Fruit fly (Drosophila melanogaster) whole organism, embryonic: ENCODE measurements around the gene Dredd.
A peak's percentile ranks its signal among the peaks of the same experiment; 100 is the strongest.

ENCODE experiments used
- Adf1 ChIP-seq: fragments of 200-800 bp; sonication (Bioruptor generic); IDR thresholded peaks from 2 replicates; pipeline ENCODE4 v1.3.6; 2022; ENCODE audit warnings: missing biosample characterization, missing genetic modification characterization
- Antp ChIP-seq: fragments of 200-800 bp; sonication (Bioruptor generic); optimal IDR thresholded peaks from 3 replicates; lab custom pipeline; 2016; ENCODE audit warnings: missing biosample characterization, missing genetic modification characterization
- Asciz ChIP-seq: fragments of 200-800 bp; sonication (Bioruptor generic); optimal IDR thresholded peaks from 2 replicates; lab custom pipeline; 2017; ENCODE audit warnings: missing biosample characterization, mild to moderate bottlenecking, missing genetic modification characterization, missing genetic modification reagents
- B-H2 ChIP-seq: fragments of 200-800 bp; sonication (Bioruptor generic); optimal IDR thresholded peaks from 2 replicates; lab custom pipeline; 2018; ENCODE audit warnings: missing biosample characterization, mild to moderate bottlenecking, missing genetic modification characterization
- Bdp1 ChIP-seq: fragments of 200-800 bp; sonication (Bioruptor generic); optimal IDR thresholded peaks from 3 replicates; lab custom pipeline; 2016; ENCODE audit warnings: missing biosample characterization, missing genetic modification characterization
- CG1233 ChIP-seq: fragments of 200-800 bp; sonication (Bioruptor generic); optimal IDR thresholded peaks from 4 replicates; lab custom pipeline; 2018; ENCODE audit warnings: missing biosample characterization, mild to moderate bottlenecking, missing genetic modification characterization
- CG12744 ChIP-seq: fragments of 200-800 bp; sonication (Bioruptor generic); optimal IDR thresholded peaks from 2 replicates; lab custom pipeline; 2016; ENCODE audit warnings: missing biosample characterization, missing genetic modification characterization
- CG12769 ChIP-seq: fragments of 200-800 bp; sonication (Bioruptor generic); optimal IDR thresholded peaks from 2 replicates; lab custom pipeline; 2019; ENCODE audit warnings: missing biosample characterization, mild to moderate bottlenecking, missing genetic modification characterization, moderate library complexity
- CG15269 ChIP-seq: fragments of 200-800 bp; sonication (Bioruptor generic); optimal IDR thresholded peaks from 2 replicates; lab custom pipeline; 2018; ENCODE audit warnings: missing biosample characterization, mild to moderate bottlenecking, missing genetic modification characterization, moderate library complexity
- CG1647 ChIP-seq: fragments of 200-800 bp; sonication (Bioruptor generic); optimal IDR thresholded peaks from 3 replicates; lab custom pipeline; 2016; ENCODE audit warnings: missing biosample characterization, missing genetic modification characterization
- CG18011 ChIP-seq: fragments of 200-800 bp; sonication (Bioruptor generic); optimal IDR thresholded peaks from 2 replicates; lab custom pipeline; 2017; ENCODE audit warnings: missing biosample characterization, missing genetic modification characterization, mild to moderate bottlenecking, moderate library complexity, missing genotype
- CG1832 ChIP-seq: fragments of 200-800 bp; sonication (Bioruptor generic); optimal IDR thresholded peaks from 2 replicates; lab custom pipeline; 2017; ENCODE audit warnings: missing biosample characterization, mild to moderate bottlenecking, missing genetic modification characterization, inconsistent platforms
- CG2129 ChIP-seq: fragments of 200-800 bp; sonication (Bioruptor generic); IDR thresholded peaks from 2 replicates; pipeline ENCODE4 v1.3.6; 2022; ENCODE audit warnings: missing biosample characterization, missing genetic modification characterization; ENCODE audit not compliant: partially characterized antibody
- CG2712 ChIP-seq: fragments of 200-800 bp; optimal IDR thresholded peaks from 3 replicates; lab custom pipeline; 2019; ENCODE audit warnings: missing biosample characterization, mild to moderate bottlenecking, missing genetic modification characterization, moderate library complexity
- CG3065 ChIP-seq: fragments of 200-800 bp; sonication (Bioruptor generic); optimal IDR thresholded peaks from 2 replicates; lab custom pipeline; 2016; ENCODE audit warnings: missing biosample characterization, missing genetic modification characterization
- CG3995 ChIP-seq: fragments of 200-800 bp; sonication (Bioruptor generic); optimal IDR thresholded peaks from 3 replicates; lab custom pipeline; 2016; ENCODE audit warnings: missing biosample characterization, missing genetic modification characterization
- CG4820 ChIP-seq: fragments of 200-800 bp; sonication (Bioruptor generic); optimal IDR thresholded peaks from 3 replicates; lab custom pipeline; 2016; ENCODE audit warnings: missing biosample characterization, missing genetic modification characterization
- CG5953 ChIP-seq: fragments of 200-800 bp; sonication (Bioruptor generic); IDR thresholded peaks from 2 replicates; pipeline ENCODE4 v1.3.6; 2022; ENCODE audit warnings: missing biosample characterization, missing genetic modification characterization
- CG6254 ChIP-seq: fragments of 200-800 bp; sonication (Bioruptor generic); optimal IDR thresholded peaks from 3 replicates; lab custom pipeline; 2017; ENCODE audit warnings: mild to moderate bottlenecking, missing biosample characterization, missing genetic modification reagents, missing genetic modification characterization
- CG7963 ChIP-seq: fragments of 200-800 bp; sonication (Bioruptor generic); IDR thresholded peaks from 3 replicates; pipeline ENCODE4 v1.3.6; 2022; ENCODE audit warnings: missing biosample characterization, missing genetic modification characterization; ENCODE audit not compliant: partially characterized antibody
- CG8478 ChIP-seq: fragments of >200 bp; optimal IDR thresholded peaks from 2 replicates; lab custom pipeline; 2018
- CG9727 ChIP-seq: fragments of 200-800 bp; sonication (Bioruptor generic); optimal IDR thresholded peaks from 3 replicates; lab custom pipeline; 2017; ENCODE audit warnings: missing biosample characterization, mild to moderate bottlenecking, missing genetic modification characterization
- D ChIP-seq, 2 experiments: fragments of 200-800 bp in 1 of 2; fragments of >200 bp in 1 of 2; sonication (Bioruptor generic) in 1 of 2; optimal IDR thresholded peaks; 2 replicates in 1 of 2; 3 replicates in 1 of 2; lab custom pipeline; 2017; ENCODE audit warnings: mild to moderate bottlenecking in 1 of 2, missing biosample characterization in 1 of 2, missing genetic modification characterization in 1 of 2, missing genetic modification reagents in 1 of 2
- Deaf1 ChIP-seq: fragments of 200-800 bp; optimal IDR thresholded peaks from 3 replicates; lab custom pipeline; 2019; ENCODE audit warnings: missing biosample characterization, mild to moderate bottlenecking, missing genetic modification characterization, moderate library complexity
- Fer1 ChIP-seq: fragments of 200-800 bp; sonication (Bioruptor generic); optimal IDR thresholded peaks from 2 replicates; lab custom pipeline; 2017; ENCODE audit warnings: missing biosample characterization, mild to moderate bottlenecking, missing genetic modification characterization
- HLH4C ChIP-seq: fragments of 200-800 bp; sonication (Bioruptor generic); IDR thresholded peaks from 3 replicates; pipeline ENCODE4 v1.3.6; 2022; ENCODE audit warnings: missing biosample characterization, missing genetic modification characterization; ENCODE audit not compliant: partially characterized antibody
- Hmr ChIP-seq: fragments of 200-800 bp; sonication (Bioruptor generic); optimal IDR thresholded peaks from 3 replicates; lab custom pipeline; 2017; ENCODE audit warnings: mild to moderate bottlenecking, missing biosample characterization, missing genetic modification reagents, missing genetic modification characterization
- Lim3 ChIP-seq: fragments of 200-800 bp; sonication (Bioruptor generic); IDR thresholded peaks from 2 replicates; pipeline ENCODE4 v1.3.6; 2022; ENCODE audit warnings: missing biosample characterization, missing genetic modification characterization
- Mad ChIP-seq: fragments of 200-800 bp; sonication (Bioruptor generic); optimal IDR thresholded peaks from 2 replicates; lab custom pipeline; 2016; ENCODE audit warnings: missing biosample characterization, missing genetic modification characterization
- Nf-YA ChIP-seq: fragments of 200-800 bp; sonication (Bioruptor generic); IDR thresholded peaks from 2 replicates; pipeline ENCODE4 v1.3.6; 2022; ENCODE audit warnings: missing biosample characterization, missing genetic modification characterization
- Nf-YB ChIP-seq: fragments of 200-800 bp; sonication (Bioruptor generic); optimal IDR thresholded peaks from 3 replicates; lab custom pipeline; 2019; ENCODE audit warnings: missing biosample characterization, mild to moderate bottlenecking, missing genetic modification characterization, moderate library complexity
- Pdp1 ChIP-seq, 2 experiments: fragments of 200-800 bp; sonication (Bioruptor generic); optimal IDR thresholded peaks; 3 replicates each; lab custom pipeline; 2016; ENCODE audit warnings: missing biosample characterization in 2 of 2, missing genetic modification characterization in 2 of 2, mild to moderate bottlenecking in 1 of 2, moderate library complexity in 1 of 2
- Six4 ChIP-seq: fragments of 200-800 bp; sonication (Bioruptor generic); optimal IDR thresholded peaks from 2 replicates; lab custom pipeline; 2016; ENCODE audit warnings: missing biosample characterization, missing genetic modification characterization
- ara ChIP-seq: fragments of 200-800 bp; sonication (Bioruptor generic); IDR thresholded peaks from 2 replicates; pipeline ENCODE4 v1.3.6; 2022; ENCODE audit warnings: missing biosample characterization, missing genetic modification characterization
- cad ChIP-seq: fragments of >200 bp; optimal IDR thresholded peaks from 2 replicates; lab custom pipeline; 2017; ENCODE audit warnings: missing biosample characterization, missing genetic modification characterization
- crc ChIP-seq: fragments of 200-800 bp; sonication (Bioruptor generic); optimal IDR thresholded peaks from 2 replicates; lab custom pipeline; 2016; ENCODE audit warnings: missing biosample characterization, missing genetic modification characterization
- dan ChIP-seq: fragments of 200-800 bp; sonication (Bioruptor generic); IDR thresholded peaks from 2 replicates; pipeline ENCODE4 v1.3.6; 2022; ENCODE audit warnings: missing biosample characterization, missing genetic modification characterization
- h ChIP-seq: fragments of >200 bp; optimal IDR thresholded peaks from 2 replicates; lab custom pipeline; 2017
- hb ChIP-seq: fragments of 200-800 bp; sonication (Bioruptor generic); IDR thresholded peaks from 3 replicates; pipeline ENCODE4 v1.3.6; 2022; ENCODE audit warnings: missing biosample characterization, missing genetic modification characterization; ENCODE audit not compliant: partially characterized antibody
- jigr1 ChIP-seq: fragments of 200-800 bp; sonication (Bioruptor generic); IDR thresholded peaks from 3 replicates; pipeline ENCODE4 v1.3.6; 2022; ENCODE audit warnings: missing biosample characterization, missing genetic modification characterization
- jumu ChIP-seq: fragments of 200-800 bp; sonication (Bioruptor generic); optimal IDR thresholded peaks from 3 replicates; lab custom pipeline; 2016; ENCODE audit warnings: missing biosample characterization, missing genetic modification characterization
- klu ChIP-seq: fragments of 200-800 bp; sonication (Bioruptor generic); IDR thresholded peaks from 2 replicates; pipeline ENCODE4 v1.3.6; 2022; ENCODE audit warnings: missing biosample characterization, missing genetic modification characterization
- lilli ChIP-seq: fragments of 200-800 bp; sonication (Bioruptor generic); optimal IDR thresholded peaks from 3 replicates; lab custom pipeline; 2016; ENCODE audit warnings: missing biosample characterization, missing genetic modification characterization
- mirr ChIP-seq: fragments of 200-800 bp; sonication (Bioruptor generic); optimal IDR thresholded peaks from 3 replicates; lab custom pipeline; 2018; ENCODE audit warnings: missing biosample characterization, mild to moderate bottlenecking, missing genetic modification characterization
- seq ChIP-seq: fragments of 200-800 bp; sonication (Bioruptor generic); IDR thresholded peaks from 2 replicates; pipeline ENCODE4 v1.3.6; 2022; ENCODE audit warnings: missing biosample characterization, missing genetic modification characterization
- stc ChIP-seq: fragments of 200-800 bp; sonication (Bioruptor generic); IDR thresholded peaks from 2 replicates; pipeline ENCODE4 v1.3.6; 2022; ENCODE audit warnings: missing biosample characterization, missing genetic modification characterization
- tgo ChIP-seq: fragments of 200-800 bp; sonication (Bioruptor generic); IDR thresholded peaks from 3 replicates; pipeline ENCODE4 v1.3.6; 2022; ENCODE audit warnings: missing biosample characterization, missing genetic modification characterization
- trh ChIP-seq: fragments of 200-800 bp; sonication (Bioruptor generic); optimal IDR thresholded peaks from 2 replicates; lab custom pipeline; 2016; ENCODE audit warnings: missing biosample characterization, missing genetic modification characterization
- vnd ChIP-seq: fragments of 200-800 bp; sonication (Bioruptor generic); IDR thresholded peaks from 3 replicates; pipeline ENCODE4 v1.3.6; 2022; ENCODE audit warnings: missing biosample characterization, missing genetic modification characterization; ENCODE audit not compliant: partially characterized antibody
- z ChIP-seq: fragments of 200-800 bp; sonication (Bioruptor generic); IDR thresholded peaks from 3 replicates; pipeline ENCODE4 v1.3.6; 2022; ENCODE audit warnings: missing biosample characterization, missing genetic modification characterization
- zen ChIP-seq: fragments of 200-800 bp; sonication (Bioruptor generic); optimal IDR thresholded peaks from 3 replicates; lab custom pipeline; 2018; ENCODE audit warnings: missing biosample characterization, mild to moderate bottlenecking, missing genetic modification characterization, moderate library complexity
- zen2 ChIP-seq: fragments of 200-800 bp; sonication (Bioruptor generic); IDR thresholded peaks from 3 replicates; pipeline ENCODE4 v1.3.6; 2022; ENCODE audit warnings: missing biosample characterization, missing genetic modification characterization; ENCODE audit not compliant: partially characterized antibody

The Dredd gene

DNA sequence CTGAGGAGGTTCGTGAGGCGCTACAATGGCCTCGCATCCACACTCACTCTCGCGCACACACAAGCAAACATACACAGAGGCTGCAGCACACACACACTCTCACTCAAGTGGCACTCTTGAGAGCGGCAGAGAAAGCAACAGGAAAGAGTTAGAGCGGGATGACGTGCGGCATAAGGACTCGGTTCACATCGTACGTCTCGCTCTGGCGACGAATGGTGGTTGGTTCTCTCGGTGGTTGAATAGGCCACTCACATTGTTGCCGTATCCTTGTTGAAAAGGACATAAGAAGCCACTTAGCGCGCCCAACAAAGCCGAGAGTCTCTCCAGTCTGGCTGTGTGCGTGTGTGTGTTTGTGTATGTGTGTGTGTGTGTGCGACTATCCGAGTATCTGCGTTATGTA, 44.9 kb downstream of the Dredd start (continued):
- no peak for TF ChIP-seq CG12769
- no peak for TF ChIP-seq CG2712 (tag; lab: Kevin White, UChicago)
- no peak for TF ChIP-seq crc (GFP tag; lab: Kevin White, UChicago)
- no peak for TF ChIP-seq zen2 (GFP tag; lab: Robert Waterston, UW)
- no peak for TF ChIP-seq dan
- TF ChIP-seq Hmr (GFP tag; lab: Kevin White, UChicago) = no peak
- TF ChIP-seq vnd (GFP tag; lab: Robert Waterston, UW) = peak; percentile 82
- TF ChIP-seq tgo (GFP tag; lab: Robert Waterston, UW) = no peak
- no peak for TF ChIP-seq Fer1 (GFP tag; lab: Kevin White, UChicago)
- no peak for TF ChIP-seq CG3065 (GFP tag; lab: Kevin White, UChicago)
- no peak for TF ChIP-seq stc
- TF ChIP-seq CG8478 = peak; percentile 84
- TF ChIP-seq lilli = no peak
- peak; percentile 61 for TF ChIP-seq z (GFP tag; lab: Robert Waterston, UW)
- TF ChIP-seq klu (GFP tag; lab: Robert Waterston, UW) = no peak
- peak; percentile 86 for TF ChIP-seq CG1832 (GFP tag; lab: Kevin White, UChicago)
- no peak for TF ChIP-seq Antp (GFP tag; lab: Kevin White, UChicago)
- TF ChIP-seq jumu (GFP tag; lab: Kevin White, UChicago) = no peak
- TF ChIP-seq CG5953 = no peak
- no peak for TF ChIP-seq Six4 (GFP tag; lab: Kevin White, UChicago)
- TF ChIP-seq CG2129 (GFP tag; lab: Robert Waterston, UW) = no peak
- TF ChIP-seq Mad (GFP tag; lab: Kevin White, UChicago) = no peak
- peak; percentile 74; the same call in 1 of the 2 replicates for TF ChIP-seq seq (GFP tag; lab: Robert Waterston, UW)
- TF ChIP-seq cad = no peak
- no peak for TF ChIP-seq CG9727 (GFP tag; lab: Kevin White, UChicago)
- peak; percentile 69 for TF ChIP-seq Nf-YA (GFP tag; lab: Robert Waterston, UW)
- TF ChIP-seq jigr1 (GFP tag; lab: Robert Waterston, UW) = no peak
- no peak for TF ChIP-seq CG3995 (GFP tag; lab: Kevin White, UChicago)
- no peak for TF ChIP-seq hb (GFP tag; lab: Robert Waterston, UW)
- peak; percentile 60 for TF ChIP-seq Deaf1 (tag; lab: Kevin White, UChicago)
- no peak for TF ChIP-seq CG1647
- TF ChIP-seq zen (tag; lab: Kevin White, UChicago) = peak; percentile 20
- no peak for TF ChIP-seq ara
- no peak for TF ChIP-seq CG7963 (GFP tag; lab: Robert Waterston, UW)
- TF ChIP-seq h (lab: Kevin White, UChicago) = no peak
- no peak for TF ChIP-seq CG1233 (GFP tag; lab: Kevin White, UChicago)
- no peak for TF ChIP-seq trh (GFP tag; lab: Kevin White, UChicago)
- no peak for TF ChIP-seq Asciz (GFP tag; lab: Kevin White, UChicago)
- peak; percentile 98 for TF ChIP-seq Nf-YB (GFP tag; lab: Kevin White, UChicago)
- no peak for TF ChIP-seq CG6254
- no peak for TF ChIP-seq CG18011 (GFP tag; lab: Kevin White, UChicago)
- TF ChIP-seq D (optimal IDR thresholded peaks at IDR 0.05; lab: Kevin White, UChicago) = peak; percentile 97
- TF ChIP-seq D (GFP tag; optimal IDR thresholded peaks at IDR 0.05; lab: Kevin White, UChicago) = peak; percentile 38
- no peak for TF ChIP-seq CG15269 (tag; lab: Kevin White, UChicago)
- TF ChIP-seq Pdp1 (GFP tag; optimal IDR thresholded peaks at IDR 0.05; lab: Kevin White, UChicago) = no peak
- no peak for TF ChIP-seq Bdp1
- TF ChIP-seq CG4820 = no peak
- no peak for TF ChIP-seq mirr (GFP tag; lab: Kevin White, UChicago)
- TF ChIP-seq CG12744 (GFP tag; lab: Kevin White, UChicago) = no peak
- no peak for TF ChIP-seq HLH4C (GFP tag; lab: Robert Waterston, UW)
- TF ChIP-seq Adf1 (GFP tag; lab: Robert Waterston, UW) = peak; percentile 58; the same call in 1 of the 2 replicates
- TF ChIP-seq B-H2 (GFP tag; lab: Kevin White, UChicago) = no peak
- TF ChIP-seq Lim3 (GFP tag; lab: Robert Waterston, UW) = no peak
